Fruit fly (Drosophila melanogaster) whole organism, prepupa: Measurements from ENCODE around the gene PH4alphaNE2.
A peak's percentile ranks its signal among the peaks of the same experiment; 100 is the strongest.

ENCODE experiments used
- Blimp-1 ChIP-seq: fragments of 200-800 bp; sonication (Bioruptor generic); optimal IDR thresholded peaks from 3 replicates; lab custom pipeline; 2017; ENCODE audit warnings: missing biosample characterization, missing genetic modification characterization, mild to moderate bottlenecking, moderate library complexity, missing genetic modification reagents
- CG15336 ChIP-seq: fragments of 200-800 bp; sonication (Bioruptor generic); IDR thresholded peaks from 2 replicates; pipeline ENCODE4 v1.3.6; 2022; ENCODE audit warnings: missing biosample characterization, missing genetic modification characterization
- CG16779 ChIP-seq: fragments of 200-800 bp; sonication (Bioruptor generic); optimal IDR thresholded peaks from 3 replicates; lab custom pipeline; 2017; ENCODE audit warnings: missing biosample characterization, mild to moderate bottlenecking, missing genetic modification characterization
- CG31627 ChIP-seq: fragments of 200-800 bp; sonication (Bioruptor generic); optimal IDR thresholded peaks from 3 replicates; lab custom pipeline; 2016; ENCODE audit warnings: missing biosample characterization, missing genetic modification characterization
- CG32006 ChIP-seq: fragments of 200-800 bp; sonication (Bioruptor generic); optimal IDR thresholded peaks from 3 replicates; lab custom pipeline; 2017; ENCODE audit warnings: missing biosample characterization, mild to moderate bottlenecking, missing genetic modification characterization
- CG3919 ChIP-seq: fragments of 200-800 bp; sonication (Bioruptor generic); optimal IDR thresholded peaks from 3 replicates; lab custom pipeline; 2016; ENCODE audit warnings: missing biosample characterization, missing genetic modification characterization
- CG6163 ChIP-seq: fragments of 200-800 bp; sonication (Bioruptor generic); IDR thresholded peaks from 3 replicates; pipeline ENCODE4 v1.3.6; 2022; ENCODE audit warnings: missing biosample characterization, missing genetic modification characterization
- CG6276 ChIP-seq: fragments of 200-800 bp; sonication (Bioruptor generic); optimal IDR thresholded peaks from 2 replicates; lab custom pipeline; 2017; ENCODE audit warnings: missing biosample characterization, mild to moderate bottlenecking, missing genetic modification characterization
- CG6792 ChIP-seq: fragments of 200-800 bp; sonication (Bioruptor generic); optimal IDR thresholded peaks from 3 replicates; lab custom pipeline; 2016; ENCODE audit warnings: missing biosample characterization, missing genetic modification characterization
- CG6808 ChIP-seq: fragments of 200-800 bp; sonication (Bioruptor generic); optimal IDR thresholded peaks from 3 replicates; lab custom pipeline; 2017; ENCODE audit warnings: missing biosample characterization, missing genetic modification characterization, mild to moderate bottlenecking, moderate library complexity, missing genetic modification reagents
- CG7368 ChIP-seq: fragments of 200-800 bp; sonication (Bioruptor generic); optimal IDR thresholded peaks from 3 replicates; lab custom pipeline; 2016; ENCODE audit warnings: missing biosample characterization, missing genetic modification characterization
- CG8119 ChIP-seq: fragments of 200-800 bp; sonication (Bioruptor generic); IDR thresholded peaks from 3 replicates; pipeline ENCODE4 v1.3.6; 2022; ENCODE audit warnings: missing biosample characterization, missing genetic modification characterization
- CG8632 ChIP-seq: fragments of 200-800 bp; sonication (Bioruptor generic); optimal IDR thresholded peaks from 3 replicates; lab custom pipeline; 2016; ENCODE audit warnings: missing biosample characterization, missing genetic modification characterization
- CG9139 ChIP-seq: fragments of 200-800 bp; sonication (Bioruptor generic); optimal IDR thresholded peaks from 3 replicates; lab custom pipeline; 2017; ENCODE audit warnings: missing biosample characterization, mild to moderate bottlenecking, missing genetic modification characterization
- Eip75B ChIP-seq: fragments of 200-800 bp; sonication (Bioruptor generic); optimal IDR thresholded peaks from 3 replicates; lab custom pipeline; 2016; ENCODE audit warnings: missing biosample characterization, missing genetic modification characterization
- Eip78C ChIP-seq: fragments of 200-800 bp; sonication (Bioruptor generic); peaks from one replicate; lab custom pipeline; 2016; ENCODE audit warnings: missing biosample characterization, missing genetic modification characterization
- Hr39 ChIP-seq: fragments of 200-800 bp; sonication (Bioruptor generic); optimal IDR thresholded peaks from 2 replicates; lab custom pipeline; 2016; ENCODE audit warnings: missing biosample characterization, missing genetic modification characterization
- Met ChIP-seq: fragments of 200-800 bp; sonication (Bioruptor generic); optimal IDR thresholded peaks from 3 replicates; lab custom pipeline; 2016; ENCODE audit warnings: missing biosample characterization, missing genetic modification characterization
- OdsH ChIP-seq: fragments of 200-800 bp; sonication (Bioruptor generic); optimal IDR thresholded peaks from 3 replicates; lab custom pipeline; 2016; ENCODE audit warnings: missing biosample characterization, missing genetic modification characterization
- Sox102F ChIP-seq: fragments of 200-800 bp; sonication (Bioruptor generic); optimal IDR thresholded peaks from 2 replicates; lab custom pipeline; 2016; ENCODE audit warnings: missing biosample characterization, mild to moderate bottlenecking, missing genetic modification characterization
- Sox15 ChIP-seq: fragments of 200-800 bp; sonication (Bioruptor generic); optimal IDR thresholded peaks from 3 replicates; lab custom pipeline; 2016; ENCODE audit warnings: missing biosample characterization, missing genetic modification characterization
- achi ChIP-seq: fragments of 200-800 bp; sonication (Bioruptor generic); optimal IDR thresholded peaks from 3 replicates; lab custom pipeline; 2016; ENCODE audit warnings: missing biosample characterization, missing genetic modification characterization
- cyc ChIP-seq: fragments of 200-800 bp; sonication (Bioruptor generic); optimal IDR thresholded peaks from 3 replicates; lab custom pipeline; 2016; ENCODE audit warnings: missing biosample characterization, missing genetic modification characterization
- dac ChIP-seq: fragments of 200-800 bp; sonication (Bioruptor generic); optimal IDR thresholded peaks from 2 replicates; lab custom pipeline; 2017; ENCODE audit warnings: missing biosample characterization, mild to moderate bottlenecking, missing genetic modification characterization
- dsx ChIP-seq: fragments of 200-800 bp; optimal IDR thresholded peaks from 3 replicates; lab custom pipeline; 2019; ENCODE audit warnings: missing biosample characterization, mild to moderate bottlenecking, missing genetic modification characterization, moderate library complexity; ENCODE audit not compliant: poor library complexity, severe bottlenecking
- eg ChIP-seq: fragments of 200-800 bp; sonication (Bioruptor generic); IDR thresholded peaks from 3 replicates; pipeline ENCODE4 v1.3.6; 2022; ENCODE audit warnings: missing biosample characterization, missing genetic modification characterization
- fd85E ChIP-seq: fragments of 200-800 bp; sonication (Bioruptor generic); optimal IDR thresholded peaks from 3 replicates; lab custom pipeline; 2016; ENCODE audit warnings: missing biosample characterization, missing genetic modification characterization
- lz ChIP-seq: fragments of 200-800 bp; sonication (Bioruptor generic); optimal IDR thresholded peaks from 3 replicates; lab custom pipeline; 2016; ENCODE audit warnings: missing biosample characterization, missing genetic modification characterization
- spab ChIP-seq: fragments of 200-800 bp; sonication (Bioruptor generic); optimal IDR thresholded peaks from 2 replicates; lab custom pipeline; 2017; ENCODE audit warnings: missing biosample characterization, mild to moderate bottlenecking, missing genetic modification characterization, missing genetic modification reagents
- ss ChIP-seq, 2 experiments: fragments of 200-800 bp; sonication (Bioruptor generic); optimal IDR thresholded peaks; 2 replicates in 1 of 2; 3 replicates in 1 of 2; lab custom pipeline; 2017 to 2018; ENCODE audit warnings: mild to moderate bottlenecking in 2 of 2, missing biosample characterization in 2 of 2, missing genetic modification characterization in 2 of 2, moderate library complexity in 1 of 2
- svp ChIP-seq: fragments of 200-800 bp; sonication (Bioruptor generic); peaks from one replicate; lab custom pipeline; 2016; ENCODE audit warnings: missing biosample characterization, missing genetic modification characterization
- topi ChIP-seq: fragments of 200-800 bp; sonication (Bioruptor generic); optimal IDR thresholded peaks from 3 replicates; lab custom pipeline; 2016; ENCODE audit warnings: missing biosample characterization, missing genetic modification characterization
- vri ChIP-seq: fragments of 200-800 bp; sonication (Bioruptor generic); optimal IDR thresholded peaks from 3 replicates; lab custom pipeline; 2016; ENCODE audit warnings: missing biosample characterization, mild to moderate bottlenecking, missing genetic modification characterization

The PH4alphaNE2 gene

dm6 chr3R:30528692-30529305, 16.8 kb upstream of the PH4alphaNE2 start:
- TF ChIP-seq OdsH (GFP tag; lab: Kevin White, UChicago) (no peak), cyc (GFP tag; lab: Kevin White, UChicago) (no peak), CG9139 (GFP tag; lab: Kevin White, UChicago) (no peak), CG32006 (GFP tag; lab: Kevin White, UChicago) (peak; percentile 29), eg (GFP tag; lab: Robert Waterston, UW) (peak; percentile 41; the same call in 1 of the 3 replicates), Eip78C (peak; percentile 32), CG15336 (GFP tag; lab: Robert Waterston, UW) (0 out of 2 replicates have a peak, but pooled peaks have one; percentile 34)

dm6 chr3R:30526799-30527465, 14.9 kb upstream of the PH4alphaNE2 start, which contains the start of gene jdp:
Gene jdp (minus strand): TSS chr3R:30527037.
- no peak for TF ChIP-seq lz (GFP tag; lab: Kevin White, UChicago)
- TF ChIP-seq CG8632 (GFP tag; lab: Kevin White, UChicago), result no peak
- TF ChIP-seq CG6808 (GFP tag; lab: Kevin White, UChicago), result peak; percentile 12
- peak; percentile 24 for TF ChIP-seq CG9139 (GFP tag; lab: Kevin White, UChicago)
- TF ChIP-seq eg (GFP tag; lab: Robert Waterston, UW), result peak; percentile 69; the same call in 2 of the 3 replicates
- peak; percentile 16 for TF ChIP-seq topi (GFP tag; lab: Kevin White, UChicago)
- peak; percentile 18 to 37 for TF ChIP-seq ss (GFP tag; optimal IDR thresholded peaks at IDR 0.05; lab: Kevin White, UChicago)
- no peak for TF ChIP-seq Sox102F
- TF ChIP-seq CG6276 (GFP tag; lab: Kevin White, UChicago), result peak; percentile 50
- peak; percentile 53 for TF ChIP-seq svp
- TF ChIP-seq fd85E (GFP tag; lab: Kevin White, UChicago), result no peak
- TF ChIP-seq CG15336 (GFP tag; lab: Robert Waterston, UW), result peak; percentile 65
- TF ChIP-seq CG16779 (tag; lab: Kevin White, UChicago), result peak; percentile 37
- TF ChIP-seq achi (GFP tag; lab: Kevin White, UChicago), result no peak
- TF ChIP-seq Eip75B (GFP tag; lab: Kevin White, UChicago), result no peak
- peak; percentile 87 for TF ChIP-seq Eip78C
- TF ChIP-seq Sox15 (GFP tag; lab: Kevin White, UChicago), result no peak
- TF ChIP-seq spab (GFP tag; lab: Kevin White, UChicago), result peak; percentile 4
- peak; percentile 46; the same call in 1 of the 3 replicates for TF ChIP-seq CG6163 (GFP tag; lab: Robert Waterston, UW)
- peak; percentile 34 for TF ChIP-seq CG3919 (GFP tag; lab: Kevin White, UChicago)
- peak; percentile 79 for TF ChIP-seq Blimp-1 (GFP tag; lab: Kevin White, UChicago)
- TF ChIP-seq Met (GFP tag; lab: Kevin White, UChicago), result peak; percentile 8
- no peak for TF ChIP-seq CG6792 (GFP tag; lab: Kevin White, UChicago)
- TF ChIP-seq vri (GFP tag; lab: Kevin White, UChicago), result peak; percentile 11

dm6 chr3R:30525629-30526028, 13.6 kb upstream of the PH4alphaNE2 start:
- TF ChIP-seq eg (GFP tag; lab: Robert Waterston, UW) (peak; percentile 54; the same call in 1 of the 3 replicates), CG6163 (GFP tag; lab: Robert Waterston, UW) (peak; percentile 69), CG3919 (GFP tag; lab: Kevin White, UChicago) (no peak), CG32006 (GFP tag; lab: Kevin White, UChicago) (peak; percentile 27), CG8119 (GFP tag; lab: Robert Waterston, UW) (peak; percentile 31; the same call in 1 of the 3 replicates)

dm6 chr3R:30518274-30518873, 6.4 kb upstream of the PH4alphaNE2 start:
- TF ChIP-seq CG8632 (GFP tag; lab: Kevin White, UChicago) (no peak), Hr39 (no peak), CG7368 (GFP tag; lab: Kevin White, UChicago) (no peak), dsx (GFP tag; lab: Kevin White, UChicago) (no peak), CG6792 (GFP tag; lab: Kevin White, UChicago) (no peak), dac (GFP tag; lab: Kevin White, UChicago) (no peak), achi (GFP tag; lab: Kevin White, UChicago) (no peak), CG31627 (GFP tag; lab: Kevin White, UChicago) (no peak)
